Fruit fly (Drosophila melanogaster) S2 (cell line): ENCODE results near the gene CG15725.

ENCODE experiments used
- CG8478 ChIP-seq: fragments of >200 bp; optimal IDR thresholded peaks from 2 replicates; lab custom pipeline; 2018
- CTCF ChIP-seq, 2 experiments: fragments of >200 bp; optimal IDR thresholded peaks; 2 replicates each; lab custom pipeline; 2018

DNA sequence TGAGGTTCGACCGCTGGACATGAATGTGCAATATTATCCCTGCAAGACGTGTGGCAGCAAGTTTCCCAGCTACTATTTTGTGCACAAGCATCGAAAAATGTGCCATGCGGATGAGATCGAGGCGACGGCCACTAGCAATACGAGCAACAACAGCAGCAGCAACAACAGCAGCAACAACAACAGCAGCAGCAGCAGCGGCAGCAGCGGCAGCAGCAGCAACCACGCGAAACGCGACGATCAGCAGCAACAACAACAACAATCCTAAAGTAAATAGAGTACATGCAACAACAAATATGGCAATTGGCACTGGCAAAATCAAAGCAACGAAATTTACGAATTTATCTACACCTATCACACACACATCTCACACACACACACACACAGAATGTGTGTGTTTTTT lies 2.7 kb downstream of the CG15725 start:
- TF ChIP-seq CTCF (optimal IDR thresholded peaks at IDR 0.05; lab: Kevin White, UChicago) (no peak), CG8478 (no peak)
